Fruit fly (Drosophila melanogaster): Measurements from ENCODE around the gene Dys.

DNA sequence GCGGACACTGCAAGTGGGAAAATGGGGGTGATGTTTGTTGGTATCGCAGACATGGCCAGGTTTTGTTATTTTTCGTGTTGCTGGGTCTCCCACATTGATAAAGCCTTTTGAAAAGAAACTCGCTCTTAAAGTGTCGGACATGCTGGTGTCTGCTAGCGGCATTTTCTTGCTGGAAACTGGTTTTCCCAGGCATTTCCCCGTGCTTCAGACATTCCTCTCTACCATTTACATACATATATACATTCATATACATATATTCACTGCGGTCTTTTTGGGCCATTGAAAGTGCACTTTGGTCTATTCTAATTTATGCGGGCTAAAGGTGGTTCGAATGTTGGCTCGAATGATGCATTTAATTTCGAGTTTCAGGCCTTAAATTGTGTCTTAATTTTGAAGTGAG, 9.7 kb downstream of the Dys start:
- TF ChIP-seq cnc (optimal IDR thresholded peaks at IDR 0.05) (no peak), CG12768 (GFP tag; optimal IDR thresholded peaks at IDR 0.05) (no peak), Hr96 (GFP tag; optimal IDR thresholded peaks at IDR 0.05) (no peak), CG14711 (tag; optimal IDR thresholded peaks at IDR 0.05) (no peak), ovo (GFP tag; optimal IDR thresholded peaks at IDR 0.05) (no peak), Mnt (GFP tag; optimal IDR thresholded peaks at IDR 0.05) (no peak), kay (GFP tag; ENCODE audit: borderline replicate concordance) (no peak), Clk (GFP tag; optimal IDR thresholded peaks at IDR 0.05) (no peak), Crg-1 (GFP tag; optimal IDR thresholded peaks at IDR 0.05) (no peak), pad (GFP tag; optimal IDR thresholded peaks at IDR 0.05) (no peak), CG5204 (GFP tag; optimal IDR thresholded peaks at IDR 0.05) (no peak), tj (GFP tag; optimal IDR thresholded peaks at IDR 0.05) (no peak)

All from whole organism, adult.